Worm (Caenorhabditis elegans): Measurements from ENCODE around the gene fbxa-202.

The fbxa-202 gene

ce11 chrV:6348133-6348532 lies 21.1 kb downstream of the fbxa-202 start:
- TF ChIP-seq cebp-1 (GFP tag; IDR thresholded peaks at IDR 0.05) (no peak), cebp-1 (tag; optimal IDR thresholded peaks at IDR 0.05) (peak; percentile 24), nhr-80 (tag; optimal IDR thresholded peaks at IDR 0.05) (peak; percentile 10), snpc-1.1 (tag; optimal IDR thresholded peaks at IDR 0.05; ENCODE audit: insufficient read depth) (no peak), ceh-27 (GFP tag; optimal IDR thresholded peaks at IDR 0.05) (peak; percentile 18), snpc-4 (GFP tag; optimal IDR thresholded peaks at IDR 0.05) (no peak), snpc-4 (tag; optimal IDR thresholded peaks at IDR 0.05) (no peak), hmg-1.2 (GFP tag; IDR thresholded peaks at IDR 0.05) (0 out of 2 replicates have a peak, but pooled peaks have one; percentile 28)

ce11 chrV:6349597-6349996 lies 22.5 kb downstream of the fbxa-202 start:
- TF ChIP-seq madf-3 (GFP tag; IDR thresholded peaks at IDR 0.05) (no peak), lsl-1 (GFP tag; optimal IDR thresholded peaks at IDR 0.05) (no peak), B0261.1 (tag; optimal IDR thresholded peaks at IDR 0.05) (no peak), B0336.3 (GFP tag; IDR thresholded peaks at IDR 0.05) (no peak)

- no peak for TF ChIP-seq attf-6 (GFP tag; IDR thresholded peaks at IDR 0.05)
- TF ChIP-seq cebp-1 (GFP tag; IDR thresholded peaks at IDR 0.05): no peak
- peak; percentile 22 for TF ChIP-seq cebp-1 (tag; optimal IDR thresholded peaks at IDR 0.05)
- TF ChIP-seq ztf-25 (GFP tag; IDR thresholded peaks at IDR 0.05): no peak
- 0 out of 2 replicates have a peak, but pooled peaks have one; percentile 30 for TF ChIP-seq egrh-3 (GFP tag; IDR thresholded peaks at IDR 0.05)
- no peak for TF ChIP-seq die-1 (tag; optimal IDR thresholded peaks at IDR 0.05)
- TF ChIP-seq cebp-2 (GFP tag; IDR thresholded peaks at IDR 0.05): no peak
- TF ChIP-seq nfya-1 (tag; optimal IDR thresholded peaks at IDR 0.05; ENCODE audit: borderline replicate concordance, insufficient read depth): no peak
- TF ChIP-seq rec-8 (tag; optimal IDR thresholded peaks at IDR 0.05): no peak
- TF ChIP-seq unc-130 (GFP tag; optimal IDR thresholded peaks at IDR 0.05): no peak
- TF ChIP-seq snpc-4 (GFP tag; optimal IDR thresholded peaks at IDR 0.05): no peak
- peak in 2 of 4 experiments; percentile 13 to 17 for TF ChIP-seq snpc-4 (tag; optimal IDR thresholded peaks at IDR 0.05)
- TF ChIP-seq somi-1 (GFP tag; optimal IDR thresholded peaks at IDR 0.05): peak; percentile 16
- TF ChIP-seq let-526 (GFP tag; IDR thresholded peaks at IDR 0.05): no peak
- peak; percentile 43 for TF ChIP-seq K12H6.12 (tag; optimal IDR thresholded peaks at IDR 0.05)
- peak; percentile 97 for TF ChIP-seq madf-10 (tag; optimal IDR thresholded peaks at IDR 0.05)
- no peak for TF ChIP-seq lir-1 (GFP tag; conservative IDR thresholded peaks at IDR 0.05)
- TF ChIP-seq zfh-2 (GFP tag; conservative IDR thresholded peaks at IDR 0.05): peak; percentile 96
- TF ChIP-seq ama-1 (optimal IDR thresholded peaks at IDR 0.05): no peak
- peak in 1 of 2 experiments; percentile 36 for TF ChIP-seq ama-1 (GFP tag; optimal IDR thresholded peaks at IDR 0.05)
- TF ChIP-seq mcd-1 (GFP tag; IDR thresholded peaks at IDR 0.05): 0 out of 2 replicates have a peak, but pooled peaks have one; percentile 21
Observed at ce11 chrV:6350109-6350508, 23.0 kb downstream of the fbxa-202 start.

ce11 chrV:6351122-6351521 lies 24.0 kb downstream of the fbxa-202 start:
- no peak for TF ChIP-seq ceh-100 (GFP tag; IDR thresholded peaks at IDR 0.05)
- TF ChIP-seq Y56A3A.18 (GFP tag; IDR thresholded peaks at IDR 0.05): 0 out of 2 replicates have a peak, but pooled peaks have one; percentile 20

ce11 chrV:6352350-6352749 lies 25.3 kb downstream of the fbxa-202 start:
- TF ChIP-seq ets-4 (GFP tag; optimal IDR thresholded peaks at IDR 0.05) (no peak), ztf-28 (GFP tag; IDR thresholded peaks at IDR 0.05) (0 out of 2 replicates have a peak, but pooled peaks have one; percentile 7), ztf-25 (GFP tag; IDR thresholded peaks at IDR 0.05) (no peak), ceh-40 (GFP tag; IDR thresholded peaks at IDR 0.05) (no peak), egl-44 (GFP tag; IDR thresholded peaks at IDR 0.05) (no peak), madf-3 (GFP tag; IDR thresholded peaks at IDR 0.05) (no peak), let-526 (GFP tag; IDR thresholded peaks at IDR 0.05) (no peak), ceh-100 (GFP tag; IDR thresholded peaks at IDR 0.05) (no peak), unc-62 (GFP tag; optimal IDR thresholded peaks at IDR 0.05) (no peak)
